Fruit fly (Drosophila melanogaster): ENCODE data around the gene CG4691.

Gene CG4691

DNA sequence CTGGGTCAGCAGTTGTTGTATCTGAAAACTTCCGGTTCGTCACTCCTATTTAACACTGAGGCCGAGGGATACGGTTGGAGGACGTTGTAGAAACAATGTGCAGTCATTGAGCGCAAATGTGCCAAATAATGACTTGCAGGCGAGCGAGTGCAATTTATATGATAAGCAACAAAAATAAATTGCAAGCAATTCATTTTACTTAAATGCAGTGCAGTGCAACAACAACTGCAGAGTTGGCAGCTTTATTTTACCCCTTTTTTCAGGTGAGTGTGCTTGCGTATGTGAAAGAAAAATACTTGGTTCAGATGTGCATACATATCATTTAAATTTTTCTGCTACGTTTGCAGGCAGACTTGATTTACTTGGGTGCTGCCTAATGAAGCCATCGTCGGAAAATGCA is 14.5 kb upstream of the CG4691 start:
- TF ChIP-seq Vsx2 (GFP tag; optimal IDR thresholded peaks at IDR 0.05; ENCODE audit: partially characterized antibody) (no peak), CG32264 (GFP tag; optimal IDR thresholded peaks at IDR 0.05) (no peak), Sp1 (GFP tag; optimal IDR thresholded peaks at IDR 0.05) (no peak), foxo (GFP tag; optimal IDR thresholded peaks at IDR 0.05) (no peak), N (GFP tag; optimal IDR thresholded peaks at IDR 0.05) (no peak), brk (GFP tag; optimal IDR thresholded peaks at IDR 0.05) (no peak), Hr78 (GFP tag; optimal IDR thresholded peaks at IDR 0.05) (no peak), tai (GFP tag; optimal IDR thresholded peaks at IDR 0.05) (no peak), lola (GFP tag; optimal IDR thresholded peaks at IDR 0.05) (no peak), pan (optimal IDR thresholded peaks at IDR 0.05) (no peak), usp (GFP tag; optimal IDR thresholded peaks at IDR 0.05) (no peak), HLH106 (tag; optimal IDR thresholded peaks at IDR 0.05) (no peak), Hr83 (GFP tag; optimal IDR thresholded peaks at IDR 0.05; ENCODE audit: poor library complexity, severe bottlenecking) (no peak), psq (GFP tag; optimal IDR thresholded peaks at IDR 0.05) (no peak), GATAd (GFP tag; optimal IDR thresholded peaks at IDR 0.05) (no peak), sv (GFP tag; optimal IDR thresholded peaks at IDR 0.05) (no peak)

DNA sequence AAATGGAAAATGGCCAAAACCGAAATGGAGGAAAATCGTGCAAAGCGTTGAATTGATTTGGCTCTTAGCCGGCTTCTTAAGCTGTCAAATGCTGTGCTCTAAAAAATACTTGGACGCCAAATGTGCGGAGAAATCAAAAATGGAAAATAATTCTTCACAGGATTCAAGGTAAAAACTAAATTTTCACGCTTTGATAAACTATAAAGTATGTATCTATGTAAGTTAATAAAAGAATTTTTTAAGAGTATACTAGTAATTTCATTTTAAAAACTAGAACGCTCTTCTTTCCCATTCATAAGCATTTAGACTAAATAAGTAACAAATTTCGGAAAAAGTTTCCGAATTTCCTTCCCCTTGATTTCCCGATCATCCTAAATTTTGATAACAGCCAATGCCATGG is 1.9 kb downstream of the CG4691 start, which contains the start of gene CSN1a:
Gene CSN1a, plus strand, starts transcription at position 301 of the 400 bp plus-strand sequence.
- TF ChIP-seq CG9705 (GFP tag; optimal IDR thresholded peaks at IDR 0.05), result no peak
- no peak for TF ChIP-seq HLH106 (tag; optimal IDR thresholded peaks at IDR 0.05)
- no peak for TF ChIP-seq br (GFP tag; optimal IDR thresholded peaks at IDR 0.05)
- no peak for TF ChIP-seq h (GFP tag; optimal IDR thresholded peaks at IDR 0.05)
- TF ChIP-seq Rel (GFP tag; optimal IDR thresholded peaks at IDR 0.05), result no peak
- no peak for TF ChIP-seq Rel (tag; optimal IDR thresholded peaks at IDR 0.05)
- TF ChIP-seq CG32264 (GFP tag; optimal IDR thresholded peaks at IDR 0.05), result no peak

DNA sequence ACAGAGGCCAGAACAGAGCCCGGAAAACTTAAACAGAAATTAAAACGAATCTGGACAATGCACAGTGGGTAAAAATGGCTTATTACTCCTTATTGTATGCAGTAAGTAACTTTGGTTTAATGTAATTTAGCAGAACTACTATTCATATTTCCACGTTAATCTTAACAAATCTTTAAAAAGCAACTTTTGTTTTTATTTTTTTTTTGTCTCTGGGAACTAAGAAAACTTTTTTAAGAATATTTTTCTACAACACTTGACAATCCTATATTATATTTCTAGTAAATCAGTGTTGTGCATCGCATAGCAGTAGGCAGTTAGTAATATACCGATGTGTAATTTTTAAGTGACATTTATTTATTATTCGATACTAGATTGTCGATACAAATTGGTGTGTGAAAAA is 5.0 kb downstream of the CG4691 start, which contains the start of gene CG4701:
Gene CG4701, plus strand, starts transcription at position 301 of the 400 bp plus-strand sequence.
- TF ChIP-seq h (GFP tag; optimal IDR thresholded peaks at IDR 0.05) (no peak), woc (GFP tag; optimal IDR thresholded peaks at IDR 0.05) (no peak), Myc (optimal IDR thresholded peaks at IDR 0.05) (no peak), lola (GFP tag; optimal IDR thresholded peaks at IDR 0.05) (no peak), OdsH (GFP tag; optimal IDR thresholded peaks at IDR 0.05) (no peak), CG9705 (GFP tag; optimal IDR thresholded peaks at IDR 0.05) (no peak), jim (GFP tag; optimal IDR thresholded peaks at IDR 0.05) (no peak), dmrt93B (GFP tag; optimal IDR thresholded peaks at IDR 0.05) (no peak), br (GFP tag; optimal IDR thresholded peaks at IDR 0.05) (no peak), Hr83 (GFP tag; optimal IDR thresholded peaks at IDR 0.05; ENCODE audit: poor library complexity, severe bottlenecking) (no peak), Rel (GFP tag; optimal IDR thresholded peaks at IDR 0.05) (no peak), Rel (tag; optimal IDR thresholded peaks at IDR 0.05) (no peak)

DNA sequence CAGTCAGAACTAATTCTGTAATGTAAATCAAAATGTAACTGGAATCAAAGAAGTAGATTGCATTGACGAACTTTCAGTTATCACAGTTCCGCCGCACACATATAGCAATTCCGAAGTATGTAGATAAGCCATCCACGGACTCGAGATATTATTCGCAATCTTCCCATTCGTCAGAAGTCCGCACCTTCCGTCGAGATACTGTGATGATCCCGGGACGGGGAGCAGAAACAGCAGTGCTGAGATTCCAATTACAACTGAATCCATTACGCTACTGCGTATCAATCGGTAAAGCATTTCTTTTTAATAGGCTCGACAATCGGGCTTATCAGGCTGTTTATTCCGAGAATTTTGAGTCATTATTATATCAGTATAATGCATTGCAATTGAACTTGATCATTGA is 14.1 kb downstream of the CG4691 start, which contains the start of gene CG4650:
Gene CG4650, minus strand, starts transcription at position 269 of the 400 bp plus-strand sequence.
- TF ChIP-seq brk (GFP tag; optimal IDR thresholded peaks at IDR 0.05) (no peak), CG32264 (GFP tag; optimal IDR thresholded peaks at IDR 0.05) (no peak), sage (GFP tag; optimal IDR thresholded peaks at IDR 0.05) (no peak), br (GFP tag; optimal IDR thresholded peaks at IDR 0.05) (no peak)

DNA sequence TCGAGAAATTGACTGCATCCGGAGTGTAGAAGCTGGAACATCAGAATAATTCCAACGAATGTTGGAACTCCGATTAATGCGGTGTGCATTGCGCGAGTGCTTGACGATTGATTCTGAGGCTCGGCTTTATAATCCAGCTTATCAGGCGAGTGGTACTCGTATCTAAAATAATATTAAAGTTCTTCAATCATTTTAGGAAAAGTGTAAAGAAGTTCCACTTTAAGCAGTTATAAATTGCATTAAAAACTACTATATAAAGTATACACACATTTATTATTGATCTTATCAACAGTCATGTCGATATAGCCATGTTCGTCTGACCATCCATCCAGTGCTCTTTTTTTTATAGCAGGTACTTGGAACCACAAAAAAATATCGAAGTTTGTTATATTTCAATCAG is 23.9 kb downstream of the CG4691 start, which contains the start of gene CG18636:
Gene CG18636, minus strand, starts transcription at position 101 of the 400 bp plus-strand sequence.
- no peak for TF ChIP-seq Jra (GFP tag; optimal IDR thresholded peaks at IDR 0.05)
- no peak for TF ChIP-seq usp (GFP tag; optimal IDR thresholded peaks at IDR 0.05)
- no peak for TF ChIP-seq pan (optimal IDR thresholded peaks at IDR 0.05)
- TF ChIP-seq dmrt93B (GFP tag; optimal IDR thresholded peaks at IDR 0.05), result no peak
- TF ChIP-seq ey (GFP tag; optimal IDR thresholded peaks at IDR 0.05), result no peak
- no peak for TF ChIP-seq OdsH (GFP tag; optimal IDR thresholded peaks at IDR 0.05)

DNA sequence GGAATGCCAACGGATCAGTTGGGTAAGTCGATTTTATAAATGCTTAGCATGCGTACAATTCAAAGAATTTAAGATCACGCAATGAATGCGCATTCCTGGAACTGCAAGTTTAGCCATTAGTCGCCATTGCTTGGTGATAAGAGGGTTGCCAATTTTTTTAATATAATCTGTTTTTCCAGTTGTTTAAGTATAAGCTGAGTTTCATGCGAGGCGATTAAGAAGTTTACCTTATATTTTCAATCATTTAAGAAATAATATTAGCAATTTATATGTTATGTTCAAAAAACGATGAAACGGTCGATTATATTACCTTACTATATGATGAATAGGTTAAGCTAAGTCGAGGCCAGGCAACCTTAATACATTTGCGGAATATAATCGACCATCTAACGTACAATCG is 36.0 kb downstream of the CG4691 start, which contains the start of gene CG18420:
Gene CG18420, minus strand, starts transcription at position 101 of the 400 bp plus-strand sequence.
- TF ChIP-seq Hnf4 (GFP tag; optimal IDR thresholded peaks at IDR 0.05) (no peak), OdsH (GFP tag; optimal IDR thresholded peaks at IDR 0.05) (no peak), Mio (GFP tag; optimal IDR thresholded peaks at IDR 0.05) (no peak), Dif (GFP tag; optimal IDR thresholded peaks at IDR 0.05; ENCODE audit: partially characterized antibody) (no peak), Myc (optimal IDR thresholded peaks at IDR 0.05) (no peak), CG9705 (GFP tag; optimal IDR thresholded peaks at IDR 0.05) (no peak), br (GFP tag; optimal IDR thresholded peaks at IDR 0.05) (no peak), usp (GFP tag; optimal IDR thresholded peaks at IDR 0.05) (no peak), Hr78 (GFP tag; optimal IDR thresholded peaks at IDR 0.05) (no peak), dl (GFP tag; optimal IDR thresholded peaks at IDR 0.05; ENCODE audit: insufficient read depth in 1 of 2, partially characterized antibody in 2 of 2) (no peak)

Measured in whole organism, wandering third instar larva.